Fruit fly (Drosophila melanogaster) whole organism, wandering third instar larva: ENCODE results near the gene CG17752.

Experiments used
- Abd-B ChIP-seq: fragments of >200 bp; optimal IDR thresholded peaks from 2 replicates; lab custom pipeline; 2017; ENCODE audit warnings: missing biosample characterization, missing genetic modification characterization
- CG32264 ChIP-seq: fragments of 200-800 bp; sonication (Bioruptor generic); optimal IDR thresholded peaks from 2 replicates; lab custom pipeline; 2016; ENCODE audit warnings: missing biosample characterization, missing genetic modification characterization
- Dfd ChIP-seq: fragments of >200 bp; optimal IDR thresholded peaks from 2 replicates; lab custom pipeline; 2017; ENCODE audit warnings: missing biosample characterization, missing genetic modification characterization
- Hr78 ChIP-seq: fragments of >200 bp; optimal IDR thresholded peaks from 2 replicates; lab custom pipeline; 2017; ENCODE audit warnings: missing biosample characterization, missing genetic modification characterization
- Jra ChIP-seq: sonication (Bioruptor generic); optimal IDR thresholded peaks from 2 replicates; lab custom pipeline; 2016; ENCODE audit warnings: missing biosample characterization, missing genetic modification characterization
- dmrt93B ChIP-seq: fragments of 200-800 bp; sonication (Bioruptor generic); optimal IDR thresholded peaks from 2 replicates; lab custom pipeline; 2018; ENCODE audit warnings: missing biosample characterization, mild to moderate bottlenecking, missing genetic modification characterization
- pan ChIP-seq: fragments of >200 bp; optimal IDR thresholded peaks from 2 replicates; lab custom pipeline; 2017
- usp ChIP-seq: fragments of >200 bp; optimal IDR thresholded peaks from 2 replicates; lab custom pipeline; 2017; ENCODE audit warnings: missing biosample characterization, missing genetic modification characterization

- TF ChIP-seq Abd-B (GFP tag; lab: Kevin White, UChicago) (no peak), CG32264 (GFP tag; lab: Kevin White, UChicago) (no peak), usp (GFP tag; lab: Kevin White, UChicago) (no peak), dmrt93B (GFP tag; lab: Kevin White, UChicago) (no peak), Dfd (GFP tag; lab: Kevin White, UChicago) (no peak), Hr78 (GFP tag; lab: Kevin White, UChicago) (no peak), Jra (GFP tag; lab: Kevin White, UChicago) (peak; percentile 34), pan (lab: Kevin White, UChicago) (no peak)
Measured at dm6 chr3R:19642893-19643270, 32.9 kb downstream of the CG17752 start.
